Worm (Caenorhabditis elegans): ENCODE results near the gene C10C5.5.

The C10C5.5 gene

ce11 chrIV:9381136-9381535 is at the start of gene C10C5.5:
C10C5.5 (plus strand) TSS chrIV:9381436.
- no peak for TF ChIP-seq unc-62 (GFP tag; optimal IDR thresholded peaks at IDR 0.05)

ce11 chrIV:9333007-9333406 is 48.2 kb upstream of the C10C5.5 start:
- no peak for TF ChIP-seq unc-62 (GFP tag; optimal IDR thresholded peaks at IDR 0.05)

- no peak for TF ChIP-seq unc-62 (GFP tag; optimal IDR thresholded peaks at IDR 0.05)
Observed at ce11 chrIV:9335552-9336251, 45.5 kb upstream of the C10C5.5 start, which contains the start of the genes coa-4 and T20D3.14. coa-4 (minus strand) TSS chrIV:9335602. T20D3.14 (minus strand) TSS chrIV:9335909.

ce11 chrIV:9336538-9337090 is 44.6 kb upstream of the C10C5.5 start, which contains the start of gene T20D3.5:
T20D3.5 (plus strand) TSS chrIV:9337040.
- no peak for TF ChIP-seq unc-62 (GFP tag; optimal IDR thresholded peaks at IDR 0.05)

- TF ChIP-seq unc-62 (GFP tag; optimal IDR thresholded peaks at IDR 0.05): no peak
Observed at ce11 chrIV:9339205-9339604, 42.0 kb upstream of the C10C5.5 start, which contains the start of gene T20D3.6. T20D3.6 (minus strand) TSS chrIV:9339305.

- TF ChIP-seq unc-62 (GFP tag; optimal IDR thresholded peaks at IDR 0.05): no peak
Observed at ce11 chrIV:9341591-9341990, 39.6 kb upstream of the C10C5.5 start, which contains the start of gene vps-26. vps-26 (minus strand) TSS chrIV:9341790.

- TF ChIP-seq unc-62 (GFP tag; optimal IDR thresholded peaks at IDR 0.05): no peak
Observed at ce11 chrIV:9343102-9343599, 38.1 kb upstream of the C10C5.5 start, which contains the start of gene pigc-1. pigc-1 (minus strand) TSS chrIV:9343152.

ce11 chrIV:9353728-9354127 is 27.5 kb upstream of the C10C5.5 start:
- no peak for TF ChIP-seq unc-62 (GFP tag; optimal IDR thresholded peaks at IDR 0.05)

- TF ChIP-seq unc-62 (GFP tag; optimal IDR thresholded peaks at IDR 0.05): no peak
Observed at ce11 chrIV:9366411-9366810, 14.8 kb upstream of the C10C5.5 start, which contains the start of gene pezo-1. pezo-1 (minus strand) TSS chrIV:9366511.

- TF ChIP-seq unc-62 (GFP tag; optimal IDR thresholded peaks at IDR 0.05): no peak
Observed at ce11 chrIV:9367852-9368627, 13.2 kb upstream of the C10C5.5 start.

- no peak for TF ChIP-seq unc-62 (GFP tag; optimal IDR thresholded peaks at IDR 0.05)
Observed at ce11 chrIV:9371126-9371525, 10.1 kb upstream of the C10C5.5 start, which contains the start of gene fbxc-58. fbxc-58 (plus strand) TSS chrIV:9371508.

ce11 chrIV:9374529-9374928 is 6.7 kb upstream of the C10C5.5 start, which contains the start of gene C10C5.3:
C10C5.3 (plus strand) TSS chrIV:9374829.
- TF ChIP-seq unc-62 (GFP tag; optimal IDR thresholded peaks at IDR 0.05): no peak

- TF ChIP-seq unc-62 (GFP tag; optimal IDR thresholded peaks at IDR 0.05): no peak
Observed at ce11 chrIV:9376550-9376949, 4.7 kb upstream of the C10C5.5 start.

- no peak for TF ChIP-seq unc-62 (GFP tag; optimal IDR thresholded peaks at IDR 0.05)
Observed at ce11 chrIV:9378272-9378671, 3.0 kb upstream of the C10C5.5 start, which contains the start of gene C10C5.4. C10C5.4 (plus strand) TSS chrIV:9378552.

ce11 chrIV:9384826-9385225 is 3.6 kb downstream of the C10C5.5 start, which contains the start of gene C10C5.7:
C10C5.7 (plus strand) TSS chrIV:9385126.
- no peak for TF ChIP-seq unc-62 (GFP tag; optimal IDR thresholded peaks at IDR 0.05)

ce11 chrIV:9386038-9386437 is 4.8 kb downstream of the C10C5.5 start, which contains the start of gene daf-15:
daf-15 (plus strand) TSS chrIV:9386208.
- no peak for TF ChIP-seq unc-62 (GFP tag; optimal IDR thresholded peaks at IDR 0.05)
